Fruit fly (Drosophila melanogaster): ENCODE measurements around the gene CheB38b.

CheB38b gene

dm6 chr2L:20799991-20800897 is 16.8 kb downstream of the CheB38b start:
- TF ChIP-seq CG32121 (GFP tag; IDR thresholded peaks at IDR 0.05): peak; percentile 70
- TF ChIP-seq EcR (GFP tag; optimal IDR thresholded peaks at IDR 0.05): peak; percentile 56
- peak; percentile 95 for TF ChIP-seq CG9948 (tag; optimal IDR thresholded peaks at IDR 0.05)
- TF ChIP-seq CG12605 (GFP tag; IDR thresholded peaks at IDR 0.05): peak; percentile 70
- peak; percentile 90 for TF ChIP-seq CG4496 (GFP tag; IDR thresholded peaks at IDR 0.05)
- peak; percentile 73 for TF ChIP-seq Ets98B (GFP tag; IDR thresholded peaks at IDR 0.05)
- TF ChIP-seq gl (tag; optimal IDR thresholded peaks at IDR 0.05): peak; percentile 96
- TF ChIP-seq rn (GFP tag; IDR thresholded peaks at IDR 0.05): peak; percentile 75
- TF ChIP-seq Pif1B (GFP tag; optimal IDR thresholded peaks at IDR 0.05): peak; percentile 92
- TF ChIP-seq Snoo (tag; optimal IDR thresholded peaks at IDR 0.05): peak; percentile 96
- TF ChIP-seq fd96Ca (GFP tag; IDR thresholded peaks at IDR 0.05): peak; percentile 88
- TF ChIP-seq CG8159 (tag; optimal IDR thresholded peaks at IDR 0.05): peak; percentile 97
- TF ChIP-seq CG13204 (GFP tag; optimal IDR thresholded peaks at IDR 0.05): peak; percentile 93
- peak; percentile 97 for TF ChIP-seq CG15710 (tag; optimal IDR thresholded peaks at IDR 0.05)
- peak; percentile 84 for TF ChIP-seq CG8301 (tag; optimal IDR thresholded peaks at IDR 0.05)
- TF ChIP-seq CG10348 (GFP tag; IDR thresholded peaks at IDR 0.05): no peak
- TF ChIP-seq CG14655 (GFP tag; optimal IDR thresholded peaks at IDR 0.05): peak; percentile 86
- TF ChIP-seq CG17806 (tag; optimal IDR thresholded peaks at IDR 0.05): peak; percentile 97
- peak; percentile 96 for TF ChIP-seq CG34367 (tag; optimal IDR thresholded peaks at IDR 0.05)
- TF ChIP-seq D1 (tag; optimal IDR thresholded peaks at IDR 0.05): peak; percentile 81
- TF ChIP-seq Pif1A (GFP tag; optimal IDR thresholded peaks at IDR 0.05): peak; percentile 95

dm6 chr2L:20798351-20798777 is 18.7 kb downstream of the CheB38b start:
- TF ChIP-seq Pif1B (GFP tag; optimal IDR thresholded peaks at IDR 0.05) (peak; percentile 0), EcR (GFP tag; optimal IDR thresholded peaks at IDR 0.05) (peak; percentile 76), CG8301 (tag; optimal IDR thresholded peaks at IDR 0.05) (no peak)

- TF ChIP-seq CG13204 (GFP tag; optimal IDR thresholded peaks at IDR 0.05): no peak
- peak; percentile 49 for TF ChIP-seq CG17806 (tag; optimal IDR thresholded peaks at IDR 0.05)
- TF ChIP-seq CG8301 (tag; optimal IDR thresholded peaks at IDR 0.05): peak; percentile 38
- peak; percentile 45; the same call in 1 of the 2 replicates for TF ChIP-seq CG32121 (GFP tag; IDR thresholded peaks at IDR 0.05)
- TF ChIP-seq CG4496 (GFP tag; IDR thresholded peaks at IDR 0.05): peak; percentile 71; the same call in 1 of the 3 replicates
- TF ChIP-seq CG8159 (tag; optimal IDR thresholded peaks at IDR 0.05): peak; percentile 38
- peak; percentile 37; the same call in 1 of the 2 replicates for TF ChIP-seq CG12605 (GFP tag; IDR thresholded peaks at IDR 0.05)
- TF ChIP-seq rn (GFP tag; IDR thresholded peaks at IDR 0.05): no peak
- no peak for TF ChIP-seq CG14655 (GFP tag; optimal IDR thresholded peaks at IDR 0.05)
- peak; percentile 54 for TF ChIP-seq Snoo (tag; optimal IDR thresholded peaks at IDR 0.05)
- TF ChIP-seq CG34367 (tag; optimal IDR thresholded peaks at IDR 0.05): no peak
- peak; percentile 9; the same call in 1 of the 3 replicates for TF ChIP-seq fd96Ca (GFP tag; IDR thresholded peaks at IDR 0.05)
- no peak for TF ChIP-seq Pif1B (GFP tag; optimal IDR thresholded peaks at IDR 0.05)
- no peak for TF ChIP-seq D1 (tag; optimal IDR thresholded peaks at IDR 0.05)
- TF ChIP-seq CG10348 (GFP tag; IDR thresholded peaks at IDR 0.05): no peak
- TF ChIP-seq Pif1A (GFP tag; optimal IDR thresholded peaks at IDR 0.05): peak; percentile 57
- no peak for TF ChIP-seq gl (tag; optimal IDR thresholded peaks at IDR 0.05)
- no peak for TF ChIP-seq CG15710 (tag; optimal IDR thresholded peaks at IDR 0.05)
- peak; percentile 67 for TF ChIP-seq Ets98B (GFP tag; IDR thresholded peaks at IDR 0.05)
- no peak for TF ChIP-seq EcR (GFP tag; optimal IDR thresholded peaks at IDR 0.05)
- peak; percentile 37 for TF ChIP-seq CG9948 (tag; optimal IDR thresholded peaks at IDR 0.05)
Observed at dm6 chr2L:20797515-20797847, 19.6 kb downstream of the CheB38b start, which contains the start of gene CG9328. CG9328 (plus strand) TSS chr2L:20797715.

DNA sequence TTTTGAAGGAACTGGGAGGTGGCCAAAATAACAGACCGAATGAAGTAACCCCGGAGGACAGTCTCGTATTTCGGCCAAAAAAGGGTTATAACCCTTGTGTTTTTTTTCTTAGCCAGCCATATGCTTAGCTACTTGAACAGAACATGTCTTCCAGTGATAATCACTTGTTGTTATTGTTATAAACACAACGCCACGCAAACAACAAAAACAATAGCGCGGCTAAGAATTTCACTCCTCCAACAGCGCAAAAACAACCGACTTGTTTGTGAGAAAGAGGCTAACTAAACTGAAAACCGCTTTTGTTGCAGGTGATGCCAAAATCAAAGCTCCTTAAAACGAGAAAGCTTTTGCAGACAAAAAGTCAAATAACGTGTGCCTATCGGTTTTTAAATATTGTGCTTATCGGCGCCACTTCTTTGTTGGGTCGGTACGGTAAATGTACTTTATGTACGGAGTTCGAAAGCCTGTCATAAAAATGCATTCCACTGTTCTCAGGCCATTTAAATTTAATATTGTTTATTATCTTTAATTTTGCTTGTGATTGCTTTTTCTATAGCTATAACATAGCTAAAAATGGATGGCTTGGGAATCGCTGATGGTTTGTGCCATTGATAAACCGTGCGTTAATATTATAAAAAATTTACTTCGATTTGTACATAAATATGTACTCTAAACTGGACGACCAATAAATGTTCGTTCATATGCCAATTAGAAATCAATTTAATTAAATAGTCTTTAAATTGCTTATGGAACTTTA is 20.1 kb downstream of the CheB38b start, which contains the start of gene vari:
Gene vari (minus strand): TSS at position 285 of the 757 bp plus-strand sequence.
- TF ChIP-seq EcR (GFP tag; optimal IDR thresholded peaks at IDR 0.05): peak; percentile 4
- TF ChIP-seq CG9948 (tag; optimal IDR thresholded peaks at IDR 0.05): no peak
- peak; percentile 0; the same call in 1 of the 3 replicates for TF ChIP-seq CG4496 (GFP tag; IDR thresholded peaks at IDR 0.05)
- TF ChIP-seq D1 (tag; optimal IDR thresholded peaks at IDR 0.05): no peak
- no peak for TF ChIP-seq CG14655 (GFP tag; optimal IDR thresholded peaks at IDR 0.05)
- peak; percentile 20; the same call in 1 of the 2 replicates for TF ChIP-seq Ets98B (GFP tag; IDR thresholded peaks at IDR 0.05)

- TF ChIP-seq D1 (tag; optimal IDR thresholded peaks at IDR 0.05) (no peak), Snoo (tag; optimal IDR thresholded peaks at IDR 0.05) (no peak), CG13204 (GFP tag; optimal IDR thresholded peaks at IDR 0.05) (no peak), rn (GFP tag; IDR thresholded peaks at IDR 0.05) (no peak), Ets98B (GFP tag; IDR thresholded peaks at IDR 0.05) (no peak), CG17806 (tag; optimal IDR thresholded peaks at IDR 0.05) (no peak), Pif1B (GFP tag; optimal IDR thresholded peaks at IDR 0.05) (no peak), CG15710 (tag; optimal IDR thresholded peaks at IDR 0.05) (no peak), CG8159 (tag; optimal IDR thresholded peaks at IDR 0.05) (no peak), CG10348 (GFP tag; IDR thresholded peaks at IDR 0.05) (no peak), CG32121 (GFP tag; IDR thresholded peaks at IDR 0.05) (no peak), Pif1A (GFP tag; optimal IDR thresholded peaks at IDR 0.05) (no peak)
Observed at dm6 chr2L:20795774-20796173, 21.3 kb downstream of the CheB38b start.

All from whole organism, pupa.